Worm (Caenorhabditis elegans) whole organism, midembryonic: Measurements from ENCODE around the gene T06C12.14.

ENCODE experiments used
- T22C8.4 ChIP-seq: fragments of 200-800 bp; sonication (Bioruptor generic); IDR thresholded peaks from 2 replicates; pipeline ENCODE4 v1.3.6; 2022; ENCODE audit warnings: missing genetic modification characterization, missing compliant biosample characterization
- cog-1 ChIP-seq: sonication (generic microtip); optimal IDR thresholded peaks from 2 replicates; lab custom pipeline; 2016; ENCODE audit warnings: missing genetic modification characterization, missing compliant biosample characterization
- flt-1 ChIP-seq: fragments of 200-800 bp; sonication (Bioruptor generic); IDR thresholded peaks from 2 replicates; pipeline ENCODE4 v1.3.6; 2022; ENCODE audit warnings: missing genetic modification characterization, missing compliant biosample characterization
- klf-2 ChIP-seq: fragments of 200-800 bp; sonication (Bioruptor generic); conservative IDR thresholded peaks from 2 replicates; pipeline ENCODE4 v1.3.6; 2022; ENCODE audit warnings: missing genetic modification reagents, missing genetic modification characterization, missing compliant biosample characterization
- med-1 ChIP-seq: sonication (generic microtip); optimal IDR thresholded peaks from 2 replicates; lab custom pipeline; 2017; ENCODE audit warnings: missing genetic modification characterization, mild to moderate bottlenecking, missing compliant biosample characterization, antibody characterized with exemption, missing genetic modification reagents; ENCODE audit not compliant: insufficient read depth
- ref-1 ChIP-seq: fragments of 200-800 bp; sonication (Bioruptor generic); conservative IDR thresholded peaks from 2 replicates; pipeline ENCODE4 v1.3.6; 2022; ENCODE audit warnings: missing genetic modification reagents, missing genetic modification characterization, missing compliant biosample characterization
- tab-1 ChIP-seq: fragments of 200-800 bp; sonication (Bioruptor generic); IDR thresholded peaks from 2 replicates; pipeline ENCODE4 v1.3.6; 2022; ENCODE audit warnings: missing genetic modification characterization, missing compliant biosample characterization
- ztf-23 ChIP-seq: fragments of 200-800 bp; sonication (Bioruptor generic); IDR thresholded peaks from 2 replicates; pipeline ENCODE4 v1.3.6; 2022; ENCODE audit warnings: missing genetic modification reagents, missing genetic modification characterization, missing compliant biosample characterization
- ztf-29 ChIP-seq: fragments of 200-800 bp; sonication (Bioruptor generic); IDR thresholded peaks from 2 replicates; pipeline ENCODE4 v1.3.6; 2022; ENCODE audit warnings: missing genetic modification reagents, missing genetic modification characterization, missing compliant biosample characterization

The T06C12.14 gene

DNA sequence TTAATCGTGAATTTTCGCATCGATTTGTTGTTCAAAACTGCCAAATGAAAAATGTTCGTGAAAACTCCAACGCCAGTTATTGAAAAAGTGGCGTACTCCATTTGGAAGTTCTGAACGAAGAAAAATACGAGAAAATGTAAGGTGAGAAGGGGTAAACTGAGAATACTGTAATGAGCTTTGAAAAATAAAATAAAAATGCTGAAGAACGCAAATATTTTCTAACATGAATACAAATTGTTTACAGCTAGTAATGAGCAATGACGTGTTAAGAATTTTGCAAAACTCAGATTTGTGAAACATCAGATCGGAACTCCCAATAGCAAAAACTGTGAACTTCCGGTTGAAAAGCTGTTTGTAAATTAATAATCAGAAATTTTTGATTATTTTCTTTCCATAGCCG is 32.6 kb downstream of the T06C12.14 start, which contains the start of gene srw-26:
TSS of gene srw-26 (minus strand) at position 101 of the 400 bp plus-strand sequence.
- TF ChIP-seq cog-1 (tag; lab: Kevin White, UChicago): no peak
- no peak for TF ChIP-seq ztf-23 (GFP tag; lab: Robert Waterston, UW)
- TF ChIP-seq T22C8.4 (GFP tag; lab: Robert Waterston, UW): no peak
- no peak for TF ChIP-seq tab-1 (GFP tag; lab: Robert Waterston, UW)
- TF ChIP-seq flt-1 (GFP tag; lab: Robert Waterston, UW): no peak
- no peak for TF ChIP-seq ref-1
- TF ChIP-seq ztf-29 (GFP tag; lab: Robert Waterston, UW): no peak
- TF ChIP-seq klf-2 (GFP tag; lab: Robert Waterston, UW): no peak
- TF ChIP-seq med-1: no peak

DNA sequence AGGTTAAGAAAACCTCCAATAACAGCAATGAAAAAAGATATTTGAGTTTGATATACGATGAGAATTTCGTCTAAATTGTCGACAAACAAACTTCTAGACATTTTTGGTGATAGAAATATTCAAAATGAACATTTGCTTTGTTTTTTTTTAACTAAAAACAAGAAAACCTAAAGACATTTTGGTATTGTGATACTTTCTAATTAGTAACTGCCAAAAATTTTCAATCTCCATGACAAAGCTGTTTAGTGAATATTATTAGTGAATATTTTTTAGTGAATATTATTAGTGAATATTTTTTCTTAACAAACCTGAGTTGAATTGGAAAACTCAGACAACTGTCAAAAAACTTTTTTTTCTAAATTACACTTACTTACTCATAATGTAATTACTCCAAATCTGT is 40.5 kb downstream of the T06C12.14 start, which contains the start of gene srw-55:
TSS of gene srw-55 (minus strand) at position 101 of the 400 bp plus-strand sequence.
- TF ChIP-seq ztf-29 (GFP tag; lab: Robert Waterston, UW) (no peak), ref-1 (no peak), ztf-23 (GFP tag; lab: Robert Waterston, UW) (no peak)

DNA sequence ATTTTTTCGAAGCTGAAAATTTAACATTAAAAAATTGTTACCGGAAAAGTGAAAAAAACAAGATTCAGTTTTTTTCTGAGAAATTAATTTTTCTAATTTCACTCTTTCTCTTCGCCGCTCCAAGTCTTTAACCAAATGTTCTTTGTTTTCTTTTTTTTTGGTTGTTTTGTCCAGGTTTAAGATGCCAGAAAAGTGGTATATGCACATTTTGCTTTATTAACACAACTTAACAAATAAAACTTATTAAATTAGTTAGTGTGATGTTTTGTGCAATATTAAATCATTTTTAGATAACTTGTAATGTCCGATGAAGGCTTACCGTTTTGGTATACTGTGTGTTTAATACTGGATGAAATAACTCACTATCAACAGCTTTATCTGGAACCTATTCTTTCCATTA is 43.3 kb downstream of the T06C12.14 start, which contains the start of gene srw-53:
TSS of gene srw-53 (plus strand) at position 301 of the 400 bp plus-strand sequence.
- TF ChIP-seq klf-2 (GFP tag; lab: Robert Waterston, UW) (no peak), med-1 (no peak)
